Worm (Caenorhabditis elegans) whole organism, L3 larva: ENCODE measurements around the gene F57B1.5.

Experiments used
- R02D3.7 ChIP-seq: fragments of 150-350 bp; optimal IDR thresholded peaks from 2 replicates; lab custom pipeline; 2014; ENCODE audit warnings: missing biosample characterization, missing genetic modification characterization
- ZK546.5 ChIP-seq: sonication (generic microtip); optimal IDR thresholded peaks from 2 replicates; lab custom pipeline; 2017; ENCODE audit warnings: missing biosample characterization, missing genetic modification characterization
- aly-2 ChIP-seq: fragments of 150-350 bp; optimal IDR thresholded peaks from 2 replicates; lab custom pipeline; 2014; ENCODE audit warnings: missing biosample characterization, missing genetic modification characterization
- ceh-82 ChIP-seq: fragments of 150-350 bp; optimal IDR thresholded peaks from 2 replicates; lab custom pipeline; 2014; ENCODE audit warnings: missing biosample characterization, missing genetic modification characterization
- ceh-9 ChIP-seq: sonication (generic microtip); optimal IDR thresholded peaks from 2 replicates; lab custom pipeline; 2018; ENCODE audit warnings: missing biosample characterization, missing genetic modification characterization
- fos-1 ChIP-seq: fragments of 150-350 bp; optimal IDR thresholded peaks from 2 replicates; lab custom pipeline; 2014; ENCODE audit warnings: missing biosample characterization, missing genetic modification characterization
- mdl-1 ChIP-seq: fragments of 150-350 bp; optimal IDR thresholded peaks from 2 replicates; lab custom pipeline; 2014; ENCODE audit warnings: missing biosample characterization, missing genetic modification characterization
- nhr-43 ChIP-seq: sonication (generic microtip); optimal IDR thresholded peaks from 2 replicates; lab custom pipeline; 2016; ENCODE audit warnings: mild to moderate bottlenecking, missing genetic modification characterization, missing compliant biosample characterization; ENCODE audit not compliant: poor library complexity, severe bottlenecking
- sea-2 ChIP-seq: fragments of 150-350 bp; sonication (generic microtip); optimal IDR thresholded peaks from 4 replicates; lab custom pipeline; 2014; ENCODE audit warnings: missing biosample characterization, missing genetic modification reagents, missing genetic modification characterization
- skn-1 ChIP-seq: fragments of 150-350 bp; optimal IDR thresholded peaks from 2 replicates; lab custom pipeline; 2014; ENCODE audit warnings: missing biosample characterization, missing genetic modification characterization

DNA sequence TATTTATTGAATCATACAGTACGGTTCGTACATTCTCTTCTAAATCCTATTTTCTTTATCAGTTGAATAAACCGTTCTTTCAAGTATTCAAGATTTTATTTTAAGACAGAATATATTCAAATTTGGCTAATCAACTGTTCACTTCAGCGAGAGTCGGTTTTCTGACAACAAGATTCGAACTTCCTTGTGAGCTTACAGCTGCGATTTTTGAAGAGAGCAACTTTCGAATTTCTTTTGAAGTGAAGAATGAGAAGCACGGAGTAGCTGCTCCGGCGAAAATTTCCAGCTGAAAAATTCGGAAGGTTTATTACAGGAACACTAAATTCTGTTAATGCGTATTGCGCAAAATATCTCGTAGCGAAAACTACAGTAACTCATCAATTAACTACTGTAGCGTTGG, 26.1 kb upstream of the F57B1.5 start:
- TF ChIP-seq nhr-43 (no peak), R02D3.7 (tag; lab: Kevin White, UChicago) (no peak), skn-1 (tag; lab: Kevin White, UChicago) (no peak), mdl-1 (tag; lab: Kevin White, UChicago) (no peak), ZK546.5 (tag; lab: Kevin White, UChicago) (no peak), sea-2 (GFP tag; lab: Kevin White, UChicago) (no peak), aly-2 (tag; lab: Kevin White, UChicago) (no peak), fos-1 (tag; lab: Kevin White, UChicago) (no peak), ceh-82 (tag; lab: Kevin White, UChicago) (no peak), ceh-9 (tag; lab: Kevin White, UChicago) (no peak)
